Fruit fly (Drosophila melanogaster) whole organism, embryonic: ENCODE data around the gene CG9932.

Experiments used
- Awh ChIP-seq: fragments of 200-800 bp; sonication (Bioruptor generic); IDR thresholded peaks from 2 replicates; pipeline ENCODE4, ENCODE4 v1.3.6; 2022; ENCODE audit warnings: missing biosample characterization, missing genetic modification characterization
- Blimp-1 ChIP-seq: fragments of 200-800 bp; sonication (Bioruptor generic); optimal IDR thresholded peaks from 3 replicates; lab custom pipeline; 2018; ENCODE audit warnings: missing biosample characterization, missing genetic modification characterization, mild to moderate bottlenecking, moderate library complexity, missing genetic modification reagents
- CG10979 ChIP-seq: fragments of 200-800 bp; sonication (Bioruptor generic); optimal IDR thresholded peaks from 2 replicates; lab custom pipeline; 2018; ENCODE audit warnings: missing biosample characterization, mild to moderate bottlenecking, missing genetic modification characterization, moderate library complexity
- CG11560 ChIP-seq: fragments of 200-800 bp; sonication (Bioruptor generic); IDR thresholded peaks from 3 replicates; pipeline ENCODE4 v1.3.6; 2022; ENCODE audit warnings: missing biosample characterization, missing genetic modification characterization
- CG13624 ChIP-seq: fragments of 200-800 bp; sonication (Bioruptor generic); optimal IDR thresholded peaks from 2 replicates; lab custom pipeline; 2016; ENCODE audit warnings: missing biosample characterization, missing genetic modification characterization
- CG14014 ChIP-seq: fragments of 200-800 bp; sonication (Bioruptor generic); IDR thresholded peaks from 2 replicates; pipeline ENCODE4 v1.3.6; 2022; ENCODE audit warnings: missing biosample characterization, missing genetic modification characterization
- CG1602 ChIP-seq: fragments of 200-800 bp; sonication (Bioruptor generic); optimal IDR thresholded peaks from 3 replicates; lab custom pipeline; 2016; ENCODE audit warnings: missing biosample characterization, missing genetic modification characterization
- CG16779 ChIP-seq: fragments of 200-800 bp; sonication (Bioruptor generic); IDR thresholded peaks from 2 replicates; pipeline ENCODE4 v1.3.6; 2022; ENCODE audit warnings: missing biosample characterization, missing genetic modification characterization
- CG17385 ChIP-seq: fragments of 200-800 bp; sonication (Bioruptor generic); optimal IDR thresholded peaks from 3 replicates; lab custom pipeline; 2018; ENCODE audit warnings: missing biosample characterization, mild to moderate bottlenecking, missing genetic modification characterization
- CG17568 ChIP-seq: fragments of 200-800 bp; sonication (Bioruptor generic); optimal IDR thresholded peaks from 2 replicates; lab custom pipeline; 2018; ENCODE audit warnings: missing biosample characterization, mild to moderate bottlenecking, missing genetic modification characterization, moderate library complexity
- CG17829 ChIP-seq: fragments of 200-800 bp; optimal IDR thresholded peaks from 2 replicates; lab custom pipeline; 2019; ENCODE audit warnings: missing biosample characterization, mild to moderate bottlenecking, missing genetic modification characterization, moderate library complexity
- CG18619 ChIP-seq: fragments of 200-800 bp; sonication (Bioruptor generic); optimal IDR thresholded peaks from 3 replicates; lab custom pipeline; 2017; ENCODE audit warnings: missing biosample characterization, mild to moderate bottlenecking, missing genetic modification characterization
- CG2120 ChIP-seq: fragments of 200-800 bp; sonication (Bioruptor generic); optimal IDR thresholded peaks from 3 replicates; lab custom pipeline; 2016; ENCODE audit warnings: missing biosample characterization, missing genetic modification characterization
- CG3065 ChIP-seq: fragments of 200-800 bp; sonication (Bioruptor generic); optimal IDR thresholded peaks from 2 replicates; lab custom pipeline; 2016; ENCODE audit warnings: missing biosample characterization, missing genetic modification characterization
- CG3281 ChIP-seq: fragments of 200-800 bp; sonication (Bioruptor generic); optimal IDR thresholded peaks from 3 replicates; lab custom pipeline; 2017; ENCODE audit warnings: missing biosample characterization, mild to moderate bottlenecking, missing genetic modification characterization
- CG34224 ChIP-seq: fragments of 200-800 bp; sonication (Bioruptor generic); IDR thresholded peaks from 3 replicates; pipeline ENCODE4 v1.3.6; 2022; ENCODE audit warnings: missing biosample characterization, missing genetic modification characterization; ENCODE audit not compliant: partially characterized antibody
- CG4360 ChIP-seq: fragments of 200-800 bp; sonication (Bioruptor generic); IDR thresholded peaks from 2 replicates; pipeline ENCODE4 v1.3.6; 2022; ENCODE audit warnings: missing biosample characterization, missing genetic modification characterization
- CG5245 ChIP-seq: fragments of 200-800 bp; sonication (Bioruptor generic); optimal IDR thresholded peaks from 3 replicates; lab custom pipeline; 2016; ENCODE audit warnings: missing biosample characterization, missing genetic modification characterization
- CG5953 ChIP-seq: fragments of 200-800 bp; sonication (Bioruptor generic); IDR thresholded peaks from 2 replicates; pipeline ENCODE4 v1.3.6; 2022; ENCODE audit warnings: missing biosample characterization, missing genetic modification characterization
- CG6791 ChIP-seq: fragments of 200-800 bp; sonication (Bioruptor generic); IDR thresholded peaks from 3 replicates; pipeline ENCODE4 v1.3.6; 2022; ENCODE audit warnings: missing biosample characterization, missing genetic modification characterization; ENCODE audit not compliant: partially characterized antibody
- CG7745 ChIP-seq: fragments of 200-800 bp; sonication (Bioruptor generic); optimal IDR thresholded peaks from 2 replicates; lab custom pipeline; 2018; ENCODE audit warnings: missing biosample characterization, mild to moderate bottlenecking, missing genetic modification characterization, moderate library complexity
- CG9797 ChIP-seq: fragments of 200-800 bp; sonication (Bioruptor generic); optimal IDR thresholded peaks from 3 replicates; lab custom pipeline; 2018; ENCODE audit warnings: missing biosample characterization, mild to moderate bottlenecking, missing genetic modification characterization
- CTCF ChIP-seq: fragments of 200-800 bp; sonication (Bioruptor generic); optimal IDR thresholded peaks from 2 replicates; lab custom pipeline; 2017; ENCODE audit warnings: missing biosample characterization, mild to moderate bottlenecking, missing genetic modification characterization, moderate library complexity
- Dfd ChIP-seq, 2 experiments: fragments of >200 bp; optimal IDR thresholded peaks; 2 replicates each; lab custom pipeline; 2017; ENCODE audit warnings: missing biosample characterization in 2 of 2, missing genetic modification characterization in 2 of 2
- Dref ChIP-seq: fragments of 200-800 bp; sonication (Bioruptor generic); IDR thresholded peaks from 2 replicates; pipeline ENCODE4 v1.3.6; 2022; ENCODE audit warnings: missing biosample characterization, missing genetic modification characterization
- Eip74EF ChIP-seq, 2 experiments: fragments of 200-800 bp in 1 of 2; fragments of >200 bp in 1 of 2; sonication (Bioruptor generic) in 1 of 2; optimal IDR thresholded peaks; 2 replicates each; lab custom pipeline; 2017 to 2019; ENCODE audit warnings: missing biosample characterization in 2 of 2, missing genetic modification characterization in 2 of 2, mild to moderate bottlenecking in 1 of 2, moderate library complexity in 1 of 2
- Lhr ChIP-seq: fragments of 200-800 bp; sonication (Bioruptor generic); optimal IDR thresholded peaks from 3 replicates; lab custom pipeline; 2017; ENCODE audit warnings: mild to moderate bottlenecking, missing biosample characterization, missing genetic modification reagents, missing genetic modification characterization
- Lpt ChIP-seq: fragments of >200 bp; optimal IDR thresholded peaks from 2 replicates; lab custom pipeline; 2018; ENCODE audit warnings: missing biosample characterization, missing genetic modification characterization
- MBD-R2 ChIP-seq: fragments of 200-800 bp; sonication (Bioruptor generic); IDR thresholded peaks from 2 replicates; pipeline ENCODE4 v1.3.6; 2022; ENCODE audit warnings: missing biosample characterization, missing genetic modification characterization
- Mrtf ChIP-seq: fragments of 200-800 bp; sonication (Bioruptor generic); IDR thresholded peaks from 3 replicates; pipeline ENCODE4 v1.3.6; 2022; ENCODE audit warnings: missing biosample characterization, missing genetic modification characterization
- Oli ChIP-seq: fragments of 200-800 bp; sonication (Bioruptor generic); optimal IDR thresholded peaks from 2 replicates; lab custom pipeline; 2018; ENCODE audit warnings: missing biosample characterization, mild to moderate bottlenecking, missing genetic modification characterization, moderate library complexity
- Trl ChIP-seq, 3 experiments: fragments of >200 bp in 2 of 3; fragments of 200-800 bp in 1 of 3; sonication (Bioruptor generic) in 1 of 3; optimal IDR thresholded peaks; 2 replicates in 1 of 3; 3 replicates in 2 of 3; lab custom pipeline; 2016 to 2017; ENCODE audit warnings: missing biosample characterization in 1 of 3, missing genetic modification characterization in 1 of 3
- YL-1 ChIP-seq: fragments of 200-800 bp; sonication (Bioruptor generic); optimal IDR thresholded peaks from 3 replicates; lab custom pipeline; 2017; ENCODE audit warnings: missing biosample characterization, mild to moderate bottlenecking, missing genetic modification characterization
- az2 ChIP-seq: fragments of 200-800 bp; sonication (Bioruptor generic); optimal IDR thresholded peaks from 3 replicates; lab custom pipeline; 2016; ENCODE audit warnings: missing biosample characterization, missing genetic modification characterization
- bab2 ChIP-seq: fragments of 200-800 bp; sonication (Bioruptor generic); optimal IDR thresholded peaks from 2 replicates; lab custom pipeline; 2016; ENCODE audit warnings: missing biosample characterization, missing genetic modification characterization
- bbx ChIP-seq: fragments of 200-800 bp; sonication (Bioruptor generic); IDR thresholded peaks from 2 replicates; pipeline ENCODE4 v1.3.6; 2022; ENCODE audit warnings: missing biosample characterization, missing genetic modification characterization; ENCODE audit not compliant: partially characterized antibody
- dm ChIP-seq: fragments of 200-800 bp; sonication (Bioruptor generic); optimal IDR thresholded peaks from 3 replicates; lab custom pipeline; 2016; ENCODE audit warnings: missing biosample characterization, missing genetic modification characterization
- emc ChIP-seq: fragments of 200-800 bp; sonication (Bioruptor generic); optimal IDR thresholded peaks from 2 replicates; lab custom pipeline; 2016; ENCODE audit warnings: missing biosample characterization, missing genetic modification characterization
- fd102C ChIP-seq: fragments of 200-800 bp; sonication (Bioruptor generic); optimal IDR thresholded peaks from 2 replicates; lab custom pipeline; 2018; ENCODE audit warnings: missing biosample characterization, mild to moderate bottlenecking, missing genetic modification characterization, moderate library complexity
- gem ChIP-seq: fragments of 200-800 bp; sonication (Bioruptor generic); optimal IDR thresholded peaks from 2 replicates; lab custom pipeline; 2019; ENCODE audit warnings: missing biosample characterization, mild to moderate bottlenecking, missing genetic modification characterization, moderate library complexity
- gfzf ChIP-seq: fragments of 200-800 bp; sonication (Bioruptor generic); optimal IDR thresholded peaks from 2 replicates; lab custom pipeline; 2016; ENCODE audit warnings: missing biosample characterization, mild to moderate bottlenecking, missing genetic modification characterization, moderate library complexity
- lov ChIP-seq, 2 experiments: fragments of 200-800 bp in 1 of 2; fragments of >200 bp in 1 of 2; sonication (Bioruptor generic) in 1 of 2; IDR thresholded peaks in 1 of 2; optimal IDR thresholded peaks in 1 of 2; 2 replicates in 1 of 2; 3 replicates in 1 of 2; pipeline versions ENCODE4 v1.3.6 to Lab custom; 2017 to 2022; ENCODE audit warnings: missing biosample characterization in 1 of 2, missing genetic modification characterization in 1 of 2
- nmo ChIP-seq: fragments of 200-800 bp; sonication (Bioruptor generic); optimal IDR thresholded peaks from 2 replicates; lab custom pipeline; 2018; ENCODE audit warnings: missing biosample characterization, mild to moderate bottlenecking, missing genetic modification characterization, moderate library complexity
- onecut ChIP-seq: fragments of 200-800 bp; sonication (Bioruptor generic); IDR thresholded peaks from 2 replicates; pipeline ENCODE4 v1.3.6; 2022; ENCODE audit warnings: missing biosample characterization, missing genetic modification characterization
- pan ChIP-seq, 4 experiments: fragments of >200 bp in 3 of 4; fragments of 200-800 bp in 1 of 4; sonication (Bioruptor generic) in 1 of 4; optimal IDR thresholded peaks in 3 of 4; IDR thresholded peaks in 1 of 4; 2 replicates each; pipeline versions ENCODE4 v1.3.6 to Lab custom; 2017 to 2022; ENCODE audit warnings: missing biosample characterization in 2 of 4, missing genetic modification characterization in 2 of 4, mixed read lengths in 1 of 4
- slbo ChIP-seq: fragments of 200-800 bp; sonication (Bioruptor generic); IDR thresholded peaks from 2 replicates; pipeline ENCODE4 v1.3.6; 2022; ENCODE audit warnings: missing biosample characterization, missing genetic modification characterization
- vfl ChIP-seq: fragments of 200-800 bp; sonication (Bioruptor generic); optimal IDR thresholded peaks from 2 replicates; lab custom pipeline; 2016; ENCODE audit warnings: missing biosample characterization, missing genetic modification characterization

CG9932 gene

dm6 chr2L:13004059-13004870, 55.7 kb downstream of the CG9932 start, which contains the start of the genes Vha68-1 and mTor (continued):
- TF ChIP-seq CG6791 (GFP tag; lab: Robert Waterston, UW) (peak; percentile 84), CG34224 (GFP tag; lab: Robert Waterston, UW) (peak; percentile 71), gem (peak; percentile 91), CG17829 (tag; lab: Kevin White, UChicago) (peak; percentile 85), Trl (optimal IDR thresholded peaks at IDR 0.05; lab: Kevin White, UChicago) (no peak), Trl (GFP tag; optimal IDR thresholded peaks at IDR 0.05; lab: Kevin White, UChicago) (peak; percentile 82), az2 (peak; percentile 76), CG16779 (GFP tag; lab: Robert Waterston, UW) (no peak)

dm6 chr2L:13003659-13004058, 56.3 kb downstream of the CG9932 start:
- TF ChIP-seq CG14014 (GFP tag; lab: Robert Waterston, UW), result no peak
- peak; percentile 94 for TF ChIP-seq CTCF (GFP tag; lab: Kevin White, UChicago)
- peak; percentile 57 for TF ChIP-seq MBD-R2 (GFP tag; lab: Robert Waterston, UW)
- no peak for TF ChIP-seq Blimp-1 (GFP tag; lab: Kevin White, UChicago)
- TF ChIP-seq CG1602 (GFP tag; lab: Kevin White, UChicago), result no peak
- peak; percentile 0 for TF ChIP-seq gfzf (GFP tag; lab: Kevin White, UChicago)
- 0 out of 2 replicates have a peak, but pooled peaks have one; percentile 25 for TF ChIP-seq Awh (GFP tag; lab: Robert Waterston, UW)
- TF ChIP-seq YL-1 (GFP tag; lab: Kevin White, UChicago), result peak; percentile 1
- no peak for TF ChIP-seq bab2 (GFP tag; lab: Kevin White, UChicago)
- TF ChIP-seq Lhr (GFP tag; lab: Kevin White, UChicago), result no peak
- no peak for TF ChIP-seq CG2120 (GFP tag; lab: Kevin White, UChicago)
- no peak for TF ChIP-seq Mrtf (GFP tag; lab: Robert Waterston, UW)
- TF ChIP-seq Eip74EF (GFP tag; optimal IDR thresholded peaks at IDR 0.05; lab: Kevin White, UChicago), result no peak
- no peak for TF ChIP-seq slbo (GFP tag; lab: Robert Waterston, UW)
- TF ChIP-seq Dref (GFP tag; lab: Robert Waterston, UW), result no peak
- TF ChIP-seq vfl (GFP tag; lab: Kevin White, UChicago), result no peak
- TF ChIP-seq CG7745, result no peak
- no peak for TF ChIP-seq CG3281
- no peak for TF ChIP-seq CG18619 (GFP tag; lab: Kevin White, UChicago)
- no peak for TF ChIP-seq Lpt (GFP tag; lab: Kevin White, UChicago)
- no peak for TF ChIP-seq nmo (GFP tag; lab: Kevin White, UChicago)
- TF ChIP-seq CG9797, result no peak
- TF ChIP-seq lov (optimal IDR thresholded peaks at IDR 0.05; lab: Kevin White, UChicago), result no peak
- 0 out of 3 replicates have a peak, but pooled peaks have one; percentile 11 for TF ChIP-seq lov (GFP tag; IDR thresholded peaks at IDR 0.05; lab: Robert Waterston, UW)
- TF ChIP-seq CG11560 (tag; lab: Robert Waterston, UW), result no peak
- peak; percentile 61 for TF ChIP-seq CG17385 (GFP tag; lab: Kevin White, UChicago)
- TF ChIP-seq fd102C (GFP tag; lab: Kevin White, UChicago), result no peak
- TF ChIP-seq Dfd (GFP tag; optimal IDR thresholded peaks at IDR 0.05; lab: Kevin White, UChicago), result no peak
- TF ChIP-seq emc, result no peak
- TF ChIP-seq CG3065 (GFP tag; lab: Kevin White, UChicago), result no peak
- no peak for TF ChIP-seq CG13624
- TF ChIP-seq CG10979 (tag; lab: Kevin White, UChicago), result no peak
- TF ChIP-seq CG4360 (GFP tag; lab: Robert Waterston, UW), result no peak
- no peak for TF ChIP-seq CG17568 (GFP tag; lab: Kevin White, UChicago)
- TF ChIP-seq bbx, result no peak
- TF ChIP-seq CG5245, result no peak
- no peak for TF ChIP-seq dm (GFP tag; lab: Kevin White, UChicago)
- no peak for TF ChIP-seq CG5953 (GFP tag; lab: Robert Waterston, UW)
- no peak for TF ChIP-seq Oli
- TF ChIP-seq onecut (GFP tag; lab: Robert Waterston, UW), result peak; percentile 100
- no peak for TF ChIP-seq pan (optimal IDR thresholded peaks at IDR 0.05; lab: Kevin White, UChicago)
- peak in 1 of 2 experiments; percentile 8 for TF ChIP-seq pan (GFP tag; optimal IDR thresholded peaks at IDR 0.05 in 1 of 2, IDR thresholded peaks at IDR 0.05 in 1 of 2)
